Fruit fly (Drosophila melanogaster): ENCODE data around the gene Ccm3.

The Ccm3 gene

DNA sequence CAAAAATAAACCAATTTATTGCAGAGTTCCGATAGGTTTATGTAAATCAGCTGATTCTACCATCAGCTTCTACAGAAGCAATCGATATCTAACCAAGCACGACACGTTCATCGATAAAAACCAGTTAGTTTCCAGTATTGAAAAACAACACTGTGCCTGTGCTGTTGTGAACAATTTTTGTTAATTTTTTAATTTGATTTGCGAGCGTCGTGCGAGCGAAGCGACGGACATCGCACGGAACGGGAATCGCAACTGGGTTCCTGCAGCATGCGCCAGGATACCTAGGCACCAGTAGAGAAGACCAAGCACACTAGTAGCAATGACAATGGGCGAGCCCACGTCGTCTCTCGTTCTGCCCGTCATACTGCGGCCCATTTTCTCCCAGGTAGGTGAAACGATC, at the start of gene Ccm3, which contains the start of gene CG6136:
Gene Ccm3, plus strand, starts transcription at position 125 of the 400 bp plus-strand sequence.
Gene CG6136, minus strand, starts transcription at position 380 of the 400 bp plus-strand sequence.
- peak; percentile 52 for TF ChIP-seq noc (tag; optimal IDR thresholded peaks at IDR 0.05)

DNA sequence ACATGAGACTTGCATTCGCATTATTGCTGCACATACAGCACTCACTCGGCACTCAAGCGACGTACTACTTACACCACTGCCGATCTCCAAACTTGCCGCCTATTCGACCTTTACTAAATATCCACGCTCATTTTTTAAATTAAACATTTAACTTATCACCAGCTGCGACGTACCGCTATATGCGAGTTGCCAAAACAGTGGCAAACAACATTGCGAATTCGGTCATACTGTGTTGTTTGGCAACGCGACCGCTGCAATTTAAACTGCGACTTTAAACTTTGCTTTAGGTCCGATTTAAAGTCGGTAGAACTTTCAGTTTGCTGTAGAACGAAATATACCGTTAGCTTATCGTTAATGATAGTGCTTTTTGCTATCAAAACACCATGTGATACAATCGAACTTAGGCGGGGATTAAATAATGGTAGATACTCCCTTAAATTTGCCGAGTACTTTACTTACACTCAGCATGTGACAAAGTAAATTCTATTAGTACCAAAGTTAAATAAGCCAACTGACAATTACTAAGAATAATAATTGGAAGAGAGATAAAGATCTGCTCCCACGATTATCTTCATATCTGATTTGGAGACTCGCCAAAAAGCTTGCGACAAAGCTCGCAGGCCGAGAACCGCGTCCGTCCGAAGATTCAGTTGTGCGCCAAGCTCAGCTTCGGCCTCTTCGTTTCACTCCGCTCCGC, 43.5 kb upstream of the Ccm3 start, which contains the start of the genes CG6236 and ea:
Gene CG6236, minus strand, starts transcription at position 187 of the 697 bp plus-strand sequence.
Gene ea, plus strand, starts transcription at position 647 of the 697 bp plus-strand sequence.
- TF ChIP-seq noc (tag; optimal IDR thresholded peaks at IDR 0.05): no peak

DNA sequence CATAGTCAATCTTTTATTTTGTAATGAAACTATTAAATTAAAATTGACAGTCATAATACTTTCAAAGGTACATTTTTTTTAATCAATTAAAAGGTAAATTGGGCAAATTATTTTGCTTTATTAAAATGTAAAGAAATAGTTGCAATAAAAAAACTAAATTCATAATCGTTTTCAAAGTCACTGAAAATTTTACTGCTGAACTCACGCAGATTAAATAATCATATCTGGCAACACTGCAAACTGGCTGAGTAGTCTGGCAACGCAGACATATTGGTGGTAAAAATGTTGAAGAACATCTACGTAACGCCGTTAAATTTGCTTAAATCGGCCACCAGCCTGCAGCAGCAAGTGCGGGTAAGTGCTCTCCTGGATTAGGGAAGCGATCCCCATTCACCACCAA, 41.3 kb upstream of the Ccm3 start, which contains the start of gene mRpL9:
Gene mRpL9, plus strand, starts transcription at position 267 of the 400 bp plus-strand sequence.
- no peak for TF ChIP-seq noc (tag; optimal IDR thresholded peaks at IDR 0.05)

DNA sequence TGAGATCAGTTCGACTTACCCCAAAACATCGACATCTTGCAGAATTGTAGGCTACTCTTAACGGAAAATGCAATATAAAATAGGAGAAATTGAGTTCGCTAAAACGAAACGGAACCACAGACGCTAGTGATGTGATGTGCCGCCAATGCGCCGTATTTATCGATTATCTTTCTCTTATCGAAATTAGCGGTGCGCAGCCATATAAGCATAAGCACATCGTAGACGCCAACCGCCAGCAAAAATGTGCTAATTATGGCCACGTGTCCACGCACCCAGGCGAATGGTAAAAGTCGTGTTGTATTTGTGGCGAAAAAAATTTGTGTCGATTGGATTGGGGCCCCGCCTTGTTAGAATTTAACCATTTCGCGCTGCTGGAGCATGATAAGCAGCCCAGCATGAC, 38.8 kb upstream of the Ccm3 start, which contains the start of the genes Fkbp39 and Cyfip:
Gene Fkbp39, minus strand, starts transcription at position 140 of the 400 bp plus-strand sequence.
Gene Cyfip, plus strand, starts transcription at position 273 of the 400 bp plus-strand sequence.
- no peak for TF ChIP-seq noc (tag; optimal IDR thresholded peaks at IDR 0.05)

DNA sequence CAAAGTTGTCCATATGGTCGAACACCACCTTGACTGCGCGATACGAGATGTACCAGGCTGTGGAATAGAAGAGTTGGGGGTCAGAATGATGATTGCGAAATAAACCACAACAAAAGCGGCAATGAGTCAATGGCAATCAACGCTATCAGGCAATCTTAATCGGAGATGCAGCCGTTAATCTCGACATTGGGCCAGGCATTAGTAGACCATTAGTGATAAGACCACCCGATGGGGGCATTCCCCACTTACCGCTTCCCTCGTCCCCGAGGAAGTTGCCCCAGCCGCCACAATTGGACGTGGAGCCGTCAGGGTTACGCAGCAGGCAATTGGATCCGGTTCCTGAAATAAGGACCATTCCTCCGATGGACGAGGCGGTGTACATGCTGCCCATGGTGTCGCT, 32.6 kb upstream of the Ccm3 start:
- TF ChIP-seq noc (tag; optimal IDR thresholded peaks at IDR 0.05): no peak

DNA sequence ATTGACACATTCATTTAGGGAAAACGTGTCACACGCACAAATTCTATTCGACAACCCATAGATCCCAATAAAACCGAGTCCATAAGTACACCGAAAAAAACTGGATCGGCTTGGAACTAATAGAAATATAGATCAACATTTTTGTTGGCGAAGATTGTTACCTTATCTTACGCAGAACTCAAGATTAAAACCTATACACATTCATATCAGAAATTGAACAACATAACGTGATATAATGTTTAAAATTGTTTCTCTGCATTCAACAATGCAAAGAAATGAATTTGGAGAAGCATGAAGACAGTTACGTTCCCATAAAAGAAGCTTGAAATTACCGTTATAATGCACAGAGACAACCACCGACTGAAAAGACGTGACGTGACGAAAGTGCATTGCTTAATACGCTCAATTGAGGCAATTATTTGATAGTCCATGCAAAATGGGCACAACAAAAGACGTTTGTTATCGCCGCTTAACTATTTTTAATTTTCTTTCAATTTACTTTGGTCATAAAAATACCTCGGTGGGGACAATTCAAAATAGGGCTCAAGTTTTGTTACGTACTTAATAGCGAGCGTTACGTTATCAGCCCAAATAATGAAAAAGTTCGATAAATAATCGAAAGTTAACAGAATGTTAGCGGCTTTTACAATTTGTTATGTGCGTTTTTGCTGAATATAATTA, 31.6 kb upstream of the Ccm3 start, which contains the start of gene SerRS-m:
Gene SerRS-m, plus strand, starts transcription at position 616 of the 681 bp plus-strand sequence.
- TF ChIP-seq noc (tag; optimal IDR thresholded peaks at IDR 0.05): no peak

DNA sequence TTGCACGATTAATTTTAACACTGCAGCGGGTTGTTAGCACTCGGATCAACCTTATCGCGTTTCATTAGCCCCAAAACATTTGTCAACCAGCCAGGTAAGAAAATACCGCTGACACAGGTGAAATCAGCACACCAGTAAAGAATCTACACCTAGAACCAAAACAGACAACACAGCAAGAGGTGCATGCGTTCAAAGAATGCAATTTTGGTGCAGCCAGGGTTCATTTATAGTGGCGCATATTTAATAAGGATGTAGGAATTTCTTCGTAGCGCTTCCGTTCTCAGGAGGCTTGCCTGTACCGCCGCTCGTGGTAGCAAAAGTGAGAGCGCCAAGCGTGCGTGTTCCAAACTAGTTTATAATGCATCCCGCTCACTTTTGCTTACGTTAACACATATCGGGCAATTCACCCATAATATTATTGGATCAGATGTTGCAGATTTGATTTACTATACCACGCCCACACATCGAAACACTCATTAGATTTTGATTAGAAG, 29.3 kb upstream of the Ccm3 start:
- no peak for TF ChIP-seq noc (tag; optimal IDR thresholded peaks at IDR 0.05)

DNA sequence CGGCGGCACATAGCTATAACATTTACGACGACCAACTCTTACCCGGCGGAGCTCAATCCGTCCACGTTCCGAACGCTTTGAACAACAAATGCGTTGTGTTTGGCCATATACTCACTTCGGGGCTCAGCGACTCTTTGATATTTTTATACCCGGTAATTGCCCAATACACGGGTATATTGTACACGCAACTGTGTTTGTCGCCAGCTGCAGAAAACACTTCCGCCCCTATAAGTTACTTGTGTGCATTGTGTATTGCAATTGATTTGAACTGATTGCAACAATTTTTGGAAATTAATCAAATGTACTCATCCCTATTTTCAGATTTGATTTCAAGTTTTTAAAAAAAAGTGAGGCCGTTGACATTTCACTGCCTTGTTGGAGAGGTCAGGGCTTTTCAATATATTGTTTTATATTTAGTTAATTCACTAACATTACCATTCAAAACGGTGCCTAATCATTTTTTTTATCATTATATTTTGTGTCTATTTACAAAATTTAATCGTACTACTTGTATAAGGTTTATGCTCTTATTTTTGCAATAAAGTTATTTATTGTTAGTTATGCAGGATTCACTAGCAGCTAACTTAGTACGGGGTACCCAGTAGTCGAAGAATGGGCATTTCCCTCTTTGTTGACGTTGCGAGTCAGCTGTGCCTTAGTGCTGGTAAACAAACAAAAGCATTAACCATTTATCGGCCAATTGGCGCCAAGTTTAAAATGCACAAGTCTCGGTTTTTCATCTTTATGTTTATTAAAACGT, 28.7 kb upstream of the Ccm3 start, which contains the start of gene Nagk:
Gene Nagk, minus strand, starts transcription at position 331 of the 760 bp plus-strand sequence.
- TF ChIP-seq noc (tag; optimal IDR thresholded peaks at IDR 0.05): peak; percentile 75

DNA sequence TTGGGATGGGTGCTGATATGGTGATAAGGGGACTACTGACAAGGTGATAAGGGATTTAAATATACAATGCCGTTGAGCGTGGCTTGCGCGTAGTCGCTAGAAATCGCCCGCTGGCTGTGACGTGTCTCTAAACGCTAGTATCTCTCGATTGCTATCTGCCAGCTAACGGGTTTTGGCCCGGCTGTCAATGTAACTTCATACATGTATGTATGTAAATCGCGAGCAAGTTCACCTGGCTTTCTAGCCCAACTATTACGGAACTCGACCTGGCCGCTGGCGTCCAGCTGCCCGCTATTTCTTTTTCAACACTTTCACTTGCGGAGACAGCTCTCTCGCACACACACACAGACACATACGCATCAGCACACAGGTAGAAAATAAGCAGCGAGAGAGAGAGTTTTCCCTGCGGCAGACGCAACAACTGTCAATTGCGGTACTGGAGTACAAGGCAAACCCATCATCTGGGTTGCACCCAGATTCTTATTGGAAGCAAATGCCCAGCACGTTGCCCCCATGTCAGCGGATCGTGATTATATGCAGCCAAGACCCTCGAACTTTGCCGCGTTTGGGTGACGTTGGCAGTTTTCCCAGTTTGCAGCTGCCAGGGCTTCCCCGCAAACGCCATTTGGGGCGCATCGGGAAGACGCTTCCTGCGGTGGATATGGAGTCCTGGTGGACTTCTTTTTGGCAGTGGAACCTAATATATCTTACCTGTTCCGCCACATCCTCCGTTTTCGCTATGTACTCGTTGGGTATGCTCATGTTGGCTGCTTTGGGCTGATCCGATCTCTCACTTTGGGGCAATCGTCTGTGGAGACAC, 26.3 kb upstream of the Ccm3 start:
- peak; percentile 22 for TF ChIP-seq noc (tag; optimal IDR thresholded peaks at IDR 0.05)

DNA sequence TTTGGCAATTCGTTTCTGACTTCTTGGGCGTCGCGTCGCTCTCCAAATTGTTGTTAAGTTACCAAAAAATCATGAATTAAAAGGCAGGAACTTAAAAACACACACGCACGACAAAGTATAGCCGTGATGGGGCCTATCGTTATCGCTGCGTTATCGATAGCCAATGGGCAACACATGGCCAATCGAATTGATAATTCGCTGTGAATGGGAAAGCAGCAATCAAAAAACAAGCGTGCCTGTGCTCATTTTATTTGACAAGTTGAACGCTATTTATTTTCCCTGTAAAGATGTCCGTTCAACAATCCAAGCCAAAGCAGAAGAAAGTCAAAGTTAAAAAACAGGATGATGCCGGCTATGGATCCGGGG, 25.8 kb upstream of the Ccm3 start, which contains the start of the genes Surf4 and CG31301:
Gene Surf4, minus strand, starts transcription at position 159 of the 366 bp plus-strand sequence.
Gene CG31301, plus strand, starts transcription at position 188 of the 366 bp plus-strand sequence.
- TF ChIP-seq noc (tag; optimal IDR thresholded peaks at IDR 0.05): no peak

DNA sequence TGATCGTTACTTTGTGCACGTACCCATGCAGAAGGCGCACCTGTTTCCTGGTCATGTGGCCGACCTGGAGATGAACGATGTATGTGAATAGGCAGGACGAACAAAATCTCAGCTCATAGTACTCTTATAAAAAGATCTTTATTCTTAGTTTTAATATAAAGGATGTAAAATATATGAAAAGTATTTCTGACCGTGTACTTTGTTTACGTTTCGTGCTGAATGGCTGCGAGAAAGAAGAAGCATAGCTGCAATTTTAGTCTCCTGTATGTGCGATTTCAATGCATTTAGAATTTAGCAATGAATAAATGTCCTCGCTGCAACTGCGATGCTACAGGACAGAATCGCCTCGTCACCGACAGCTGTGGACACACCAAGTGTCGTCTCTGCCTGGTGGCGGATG, 23.9 kb upstream of the Ccm3 start, which contains the start of the genes CG42726 and CG42727:
Gene CG42726, plus strand, starts transcription at position 227 of the 400 bp plus-strand sequence.
Gene CG42727, plus strand, starts transcription at position 227 of the 400 bp plus-strand sequence.
- TF ChIP-seq noc (tag; optimal IDR thresholded peaks at IDR 0.05): no peak

DNA sequence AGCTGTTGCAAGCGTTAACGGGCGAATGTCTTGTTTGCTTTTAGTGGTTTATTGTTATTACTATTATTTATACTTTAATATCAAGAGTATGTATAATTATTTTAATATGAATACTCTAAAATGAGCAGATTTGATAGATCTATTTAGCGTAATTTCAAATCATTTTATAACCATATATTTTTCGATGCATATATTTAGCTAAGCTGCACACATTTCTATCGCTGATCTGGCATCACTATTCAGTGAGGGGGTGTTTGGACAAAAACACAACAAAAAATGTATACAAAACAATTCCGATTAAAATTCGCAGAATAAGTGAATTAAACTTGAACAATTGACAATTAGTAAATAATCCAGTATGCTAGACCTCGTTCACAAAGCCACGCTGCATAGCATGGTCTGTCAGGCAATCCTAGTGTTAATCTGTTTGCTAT, 20.7 kb upstream of the Ccm3 start, which contains the start of the genes Trs33 and Tmtc4:
Gene Trs33, minus strand, starts transcription at position 3 of the 434 bp plus-strand sequence.
Gene Tmtc4, plus strand, starts transcription at position 233 of the 434 bp plus-strand sequence.
- TF ChIP-seq noc (tag; optimal IDR thresholded peaks at IDR 0.05): peak; percentile 47

DNA sequence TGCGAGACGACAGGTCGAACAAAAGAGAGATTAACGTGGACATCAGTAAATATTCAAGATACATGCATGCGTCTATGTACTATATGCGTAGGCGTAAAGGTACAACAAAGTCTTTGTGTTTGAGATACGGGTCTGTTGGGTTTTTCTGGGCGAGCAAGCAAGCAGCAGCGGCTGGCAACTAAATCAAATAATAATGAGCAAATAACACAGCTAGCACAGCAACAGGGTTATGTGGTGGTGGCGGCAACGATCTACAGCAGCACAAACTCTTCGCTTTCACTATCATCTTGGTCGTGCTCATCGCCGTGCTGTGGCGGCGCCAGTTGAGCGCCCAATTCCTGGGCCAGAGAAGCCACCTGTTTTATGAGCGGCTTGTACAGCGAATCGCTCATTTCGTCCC, 17.7 kb upstream of the Ccm3 start:
- TF ChIP-seq noc (tag; optimal IDR thresholded peaks at IDR 0.05): no peak

DNA sequence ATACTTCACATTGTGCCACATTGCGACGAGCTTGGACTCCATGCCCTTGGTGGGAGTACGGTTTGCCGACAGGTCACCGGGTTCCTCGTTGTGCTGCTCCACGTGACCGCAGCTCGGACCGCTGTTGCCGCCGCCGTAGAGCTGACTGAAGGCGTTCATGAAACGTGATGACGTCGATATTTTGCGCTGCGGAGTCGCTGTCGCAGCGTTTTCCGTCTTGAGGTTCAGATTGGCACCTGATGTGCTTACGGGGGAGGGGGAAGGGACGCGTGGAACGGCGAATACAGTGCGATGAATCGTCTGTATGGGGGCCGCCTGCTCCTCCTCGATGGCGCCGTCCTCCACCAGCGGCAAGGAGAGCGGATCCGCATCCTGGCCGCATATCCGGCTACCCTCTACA, 15.6 kb upstream of the Ccm3 start:
- TF ChIP-seq noc (tag; optimal IDR thresholded peaks at IDR 0.05): no peak
